Fruit fly (Drosophila melanogaster) whole organism, wandering third instar larva: ENCODE results near the gene ppk.

Experiments used
- Abd-B ChIP-seq: fragments of >200 bp; optimal IDR thresholded peaks from 2 replicates; lab custom pipeline; 2017; ENCODE audit warnings: missing biosample characterization, missing genetic modification characterization
- CG32264 ChIP-seq: fragments of 200-800 bp; sonication (Bioruptor generic); optimal IDR thresholded peaks from 2 replicates; lab custom pipeline; 2016; ENCODE audit warnings: missing biosample characterization, missing genetic modification characterization
- CrebA ChIP-seq: fragments of 200-800 bp; sonication (Bioruptor generic); optimal IDR thresholded peaks from 2 replicates; lab custom pipeline; 2016; ENCODE audit warnings: missing biosample characterization, mild to moderate bottlenecking, missing genetic modification characterization, borderline replicate concordance
- Dif ChIP-seq: fragments of 200-275, 200-300 bp; sonication (Bioruptor generic); optimal IDR thresholded peaks from 2 replicates; lab custom pipeline; 2018; ENCODE audit warnings: missing biosample characterization, missing genetic modification characterization; ENCODE audit not compliant: partially characterized antibody
- GATAd ChIP-seq: sonication (Bioruptor generic); optimal IDR thresholded peaks from 2 replicates; lab custom pipeline; 2016; ENCODE audit warnings: missing biosample characterization, missing genetic modification characterization
- HLH106 ChIP-seq: fragments of 200-800 bp; optimal IDR thresholded peaks from 3 replicates; lab custom pipeline; 2019; ENCODE audit warnings: missing biosample characterization, mild to moderate bottlenecking, missing genetic modification characterization, moderate library complexity
- Hnf4 ChIP-seq: fragments of 200-800 bp; sonication (Bioruptor generic); optimal IDR thresholded peaks from 2 replicates; lab custom pipeline; 2016; ENCODE audit warnings: missing biosample characterization, mild to moderate bottlenecking, missing genetic modification characterization
- Hr78 ChIP-seq: fragments of >200 bp; optimal IDR thresholded peaks from 2 replicates; lab custom pipeline; 2017; ENCODE audit warnings: missing biosample characterization, missing genetic modification characterization
- Hr83 ChIP-seq: fragments of 200-300 bp; sonication (Bioruptor generic); optimal IDR thresholded peaks from 2 replicates; lab custom pipeline; 2016; ENCODE audit warnings: missing biosample characterization, mild to moderate bottlenecking, missing genetic modification characterization, moderate library complexity; ENCODE audit not compliant: poor library complexity, severe bottlenecking
- Jra ChIP-seq: sonication (Bioruptor generic); optimal IDR thresholded peaks from 2 replicates; lab custom pipeline; 2016; ENCODE audit warnings: missing biosample characterization, missing genetic modification characterization
- Mio ChIP-seq: sonication (Bioruptor generic); optimal IDR thresholded peaks from 2 replicates; lab custom pipeline; 2016; ENCODE audit warnings: missing biosample characterization, missing genetic modification characterization
- Myc ChIP-seq: fragments of >200 bp; optimal IDR thresholded peaks from 2 replicates; lab custom pipeline; 2017
- N ChIP-seq: fragments of >200 bp; optimal IDR thresholded peaks from 2 replicates; lab custom pipeline; 2018; ENCODE audit warnings: missing biosample characterization, missing external identifiers, missing genetic modification characterization
- OdsH ChIP-seq: fragments of 200-800 bp; sonication (Bioruptor generic); optimal IDR thresholded peaks from 2 replicates; lab custom pipeline; 2016; ENCODE audit warnings: missing biosample characterization, mild to moderate bottlenecking, missing genetic modification characterization
- Rel ChIP-seq, 2 experiments: fragments of 200-800 bp; sonication (Bioruptor generic) in 1 of 2; optimal IDR thresholded peaks; 2 replicates in 1 of 2; 3 replicates in 1 of 2; lab custom pipeline; 2016 to 2019; ENCODE audit warnings: mild to moderate bottlenecking in 2 of 2, missing biosample characterization in 2 of 2, missing genetic modification characterization in 2 of 2, moderate library complexity in 1 of 2
- Sp1 ChIP-seq: fragments of 200-800 bp; sonication (Bioruptor generic); optimal IDR thresholded peaks from 3 replicates; lab custom pipeline; 2019; ENCODE audit warnings: missing biosample characterization, mild to moderate bottlenecking, missing genetic modification characterization, moderate library complexity
- Vsx2 ChIP-seq: fragments of 200-300, 225-300 bp; sonication (Bioruptor generic); optimal IDR thresholded peaks from 2 replicates; lab custom pipeline; 2018; ENCODE audit warnings: missing biosample characterization, missing genetic modification characterization; ENCODE audit not compliant: partially characterized antibody
- br ChIP-seq: fragments of 200-800 bp; sonication (Bioruptor generic); optimal IDR thresholded peaks from 2 replicates; lab custom pipeline; 2016; ENCODE audit warnings: missing biosample characterization, missing genetic modification characterization
- brk ChIP-seq: fragments of 200-800 bp; sonication (Bioruptor generic); optimal IDR thresholded peaks from 2 replicates; lab custom pipeline; 2016; ENCODE audit warnings: missing biosample characterization, mild to moderate bottlenecking, missing genetic modification characterization
- dl ChIP-seq, 2 experiments: fragments of 175-275, 200-275 bp in 1 of 2; fragments of 200-275 bp in 1 of 2; sonication (Bioruptor generic); optimal IDR thresholded peaks; lab custom pipeline; 2018; ENCODE audit warnings: mild to moderate bottlenecking in 2 of 2, missing biosample characterization in 2 of 2, missing genetic modification characterization in 2 of 2, moderate library complexity in 2 of 2; ENCODE audit not compliant: partially characterized antibody in 2 of 2, insufficient read depth in 1 of 2
- dmrt93B ChIP-seq: fragments of 200-800 bp; sonication (Bioruptor generic); optimal IDR thresholded peaks from 2 replicates; lab custom pipeline; 2018; ENCODE audit warnings: missing biosample characterization, mild to moderate bottlenecking, missing genetic modification characterization
- dsf ChIP-seq: sonication (Bioruptor generic); optimal IDR thresholded peaks from 2 replicates; lab custom pipeline; 2016; ENCODE audit warnings: missing biosample characterization, missing genetic modification characterization, borderline replicate concordance
- ey ChIP-seq: fragments of 200-800 bp; sonication (Bioruptor generic); optimal IDR thresholded peaks from 2 replicates; lab custom pipeline; 2016; ENCODE audit warnings: missing biosample characterization, missing genetic modification characterization
- fru ChIP-seq: fragments of 200-800 bp; sonication (Bioruptor generic); optimal IDR thresholded peaks from 3 replicates; lab custom pipeline; 2016; ENCODE audit warnings: missing biosample characterization, mild to moderate bottlenecking, missing genetic modification characterization
- h ChIP-seq: fragments of 200-800 bp; sonication (Bioruptor generic); optimal IDR thresholded peaks from 3 replicates; lab custom pipeline; 2016; ENCODE audit warnings: missing biosample characterization, mild to moderate bottlenecking, missing genetic modification characterization
- jim ChIP-seq: fragments of 175-275, 200-325 bp; sonication (Bioruptor generic); optimal IDR thresholded peaks from 2 replicates; lab custom pipeline; 2016; ENCODE audit warnings: missing biosample characterization, mild to moderate bottlenecking, missing genetic modification characterization
- lola ChIP-seq: fragments of >200 bp; optimal IDR thresholded peaks from 2 replicates; lab custom pipeline; 2017; ENCODE audit warnings: missing biosample characterization, missing genetic modification characterization
- pan ChIP-seq: fragments of >200 bp; optimal IDR thresholded peaks from 2 replicates; lab custom pipeline; 2017
- psq ChIP-seq: fragments of 200-800 bp; sonication (Bioruptor generic); optimal IDR thresholded peaks from 3 replicates; lab custom pipeline; 2017; ENCODE audit warnings: missing biosample characterization, mild to moderate bottlenecking, missing genetic modification characterization, moderate library complexity
- rgr ChIP-seq: fragments of 200-800 bp; sonication (Bioruptor generic); optimal IDR thresholded peaks from 3 replicates; lab custom pipeline; 2016; ENCODE audit warnings: missing biosample characterization, mild to moderate bottlenecking, missing genetic modification characterization
- sage ChIP-seq: fragments of 200-800 bp; sonication (Bioruptor generic); optimal IDR thresholded peaks from 2 replicates; lab custom pipeline; 2016; ENCODE audit warnings: missing biosample characterization, mild to moderate bottlenecking, missing genetic modification characterization
- sv ChIP-seq: fragments of 200-800 bp; sonication (Bioruptor generic); optimal IDR thresholded peaks from 3 replicates; lab custom pipeline; 2016; ENCODE audit warnings: missing biosample characterization, missing genetic modification characterization
- tai ChIP-seq: sonication (Bioruptor generic); optimal IDR thresholded peaks from 2 replicates; lab custom pipeline; 2016; ENCODE audit warnings: missing biosample characterization, missing genetic modification characterization
- usp ChIP-seq: fragments of >200 bp; optimal IDR thresholded peaks from 2 replicates; lab custom pipeline; 2017; ENCODE audit warnings: missing biosample characterization, missing genetic modification characterization
- woc ChIP-seq: sonication (Bioruptor generic); optimal IDR thresholded peaks from 2 replicates; lab custom pipeline; 2016; ENCODE audit warnings: missing biosample characterization, mild to moderate bottlenecking, missing genetic modification characterization

The ppk gene

DNA sequence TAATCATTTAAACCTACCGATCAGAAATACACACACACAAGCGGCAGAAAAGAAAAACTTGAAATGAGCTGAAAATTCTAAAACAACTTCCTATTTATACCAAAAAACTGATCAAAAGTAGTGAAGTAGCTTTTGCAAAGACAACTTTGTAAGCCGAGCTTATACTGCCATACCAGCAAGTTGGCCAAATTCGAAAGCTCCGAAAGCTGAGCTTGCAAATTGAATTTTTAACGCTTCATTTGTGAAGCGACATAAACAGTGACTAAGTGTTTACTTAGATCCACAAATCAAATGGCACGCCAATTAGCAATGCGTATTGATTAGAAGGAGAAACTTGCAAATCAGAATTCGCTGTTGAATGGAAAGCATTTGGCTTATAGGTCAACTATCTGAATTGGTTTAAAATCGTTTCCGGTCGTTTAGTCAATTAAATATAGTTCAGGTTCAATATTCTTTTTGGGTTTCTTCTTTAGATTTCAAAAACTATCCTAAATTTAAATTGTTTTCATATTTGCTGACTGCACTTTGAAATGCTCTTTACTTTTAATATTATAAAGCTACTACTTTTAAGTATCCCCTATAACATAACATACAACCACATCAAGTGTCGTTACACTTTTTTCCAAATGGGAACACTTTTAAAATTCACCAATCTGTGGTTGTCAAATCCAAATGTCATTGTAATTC, 29.4 kb downstream of the ppk start, which contains the start of gene CG43052:
Gene CG43052 (plus strand): TSS at position 637 of the 687 bp plus-strand sequence.
- TF ChIP-seq rgr (GFP tag; lab: Kevin White, UChicago) (no peak), GATAd (no peak), Dif (no peak), Hr78 (no peak), CG32264 (GFP tag; lab: Kevin White, UChicago) (no peak), OdsH (GFP tag; lab: Kevin White, UChicago) (no peak), brk (no peak), Jra (no peak), dl (GFP tag; optimal IDR thresholded peaks at IDR 0.05; lab: Kevin White, UChicago; ENCODE audit: insufficient read depth in 1 of 2, partially characterized antibody in 2 of 2) (no peak), tai (GFP tag; lab: Kevin White, UChicago) (no peak), sage (GFP tag; lab: Kevin White, UChicago) (no peak), dmrt93B (GFP tag; lab: Kevin White, UChicago) (no peak), woc (GFP tag; lab: Kevin White, UChicago) (no peak), br (GFP tag; lab: Kevin White, UChicago) (no peak), Mio (GFP tag; lab: Kevin White, UChicago) (no peak), Hr83 (no peak), Hnf4 (GFP tag; lab: Kevin White, UChicago) (no peak), Vsx2 (GFP tag; lab: Kevin White, UChicago) (no peak), Sp1 (GFP tag; lab: Kevin White, UChicago) (no peak), CrebA (no peak)

DNA sequence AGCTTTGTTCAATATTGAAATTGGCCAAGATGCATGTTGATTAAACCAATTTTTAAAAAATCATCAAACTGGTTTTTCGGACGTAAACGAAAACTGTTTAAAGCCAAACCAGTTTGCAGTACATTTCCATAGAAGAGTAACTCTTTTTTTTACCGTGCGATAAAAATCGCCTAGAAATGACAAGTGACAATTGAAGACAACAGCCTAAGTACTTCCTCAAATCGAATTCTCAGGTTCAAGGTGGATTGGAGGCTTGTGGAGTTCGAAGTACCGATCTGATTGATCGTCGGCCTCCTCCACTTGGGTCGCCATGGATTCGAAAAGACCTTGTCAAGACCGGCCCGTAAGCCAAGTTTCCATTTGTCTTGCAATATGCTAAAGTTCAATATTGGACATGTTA, 30.4 kb downstream of the ppk start:
- TF ChIP-seq Myc (lab: Kevin White, UChicago) (no peak), sv (GFP tag; lab: Kevin White, UChicago) (no peak), Abd-B (GFP tag; lab: Kevin White, UChicago) (no peak), Hr83 (no peak), br (GFP tag; lab: Kevin White, UChicago) (no peak), CG32264 (GFP tag; lab: Kevin White, UChicago) (no peak), lola (GFP tag; lab: Kevin White, UChicago) (no peak), tai (GFP tag; lab: Kevin White, UChicago) (no peak), usp (no peak), dl (GFP tag; optimal IDR thresholded peaks at IDR 0.05; lab: Kevin White, UChicago; ENCODE audit: insufficient read depth in 1 of 2, partially characterized antibody in 2 of 2) (no peak), Jra (no peak), ey (GFP tag; lab: Kevin White, UChicago) (no peak), rgr (GFP tag; lab: Kevin White, UChicago) (no peak), dsf (GFP tag; lab: Kevin White, UChicago) (no peak), fru (no peak), dmrt93B (GFP tag; lab: Kevin White, UChicago) (no peak), jim (no peak), Sp1 (GFP tag; lab: Kevin White, UChicago) (no peak), h (no peak), Rel (GFP tag; optimal IDR thresholded peaks at IDR 0.05; lab: Kevin White, UChicago) (no peak), Rel (tag; optimal IDR thresholded peaks at IDR 0.05; lab: Kevin White, UChicago) (no peak)

DNA sequence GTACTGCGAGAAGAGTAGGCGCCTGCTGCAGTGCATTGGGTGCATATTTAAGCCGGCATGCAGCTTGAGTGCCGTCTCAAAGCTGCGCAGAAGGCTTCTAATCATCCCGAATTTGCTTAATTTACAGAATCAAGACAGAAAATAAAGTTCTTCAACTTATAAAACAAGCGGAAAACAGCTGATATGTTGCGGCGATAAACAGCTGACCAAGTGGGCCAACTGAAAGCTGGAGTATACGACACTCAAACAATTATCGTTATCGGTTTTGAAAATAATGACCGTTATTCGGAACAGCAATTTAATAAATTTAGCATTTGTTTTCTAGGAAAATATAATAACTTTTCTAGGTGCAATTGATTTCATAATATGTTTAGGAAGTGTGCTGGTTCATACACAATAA, 32.4 kb downstream of the ppk start, which contains the start of gene mTTF:
Gene mTTF (minus strand): TSS at position 189 of the 400 bp plus-strand sequence.
- TF ChIP-seq Dif (peak; percentile 88), Vsx2 (GFP tag; lab: Kevin White, UChicago) (peak; percentile 74), OdsH (GFP tag; lab: Kevin White, UChicago) (no peak), dl (GFP tag; optimal IDR thresholded peaks at IDR 0.05; lab: Kevin White, UChicago; ENCODE audit: insufficient read depth in 1 of 2, partially characterized antibody in 2 of 2) (peak in 1 of 2 experiments; percentile 4)

dm6 chr2L:14346588-14346987, 34.4 kb downstream of the ppk start, which contains the start of gene Send2:
TSS of gene Send2 (minus strand) at chr2L:14346688.
- TF ChIP-seq sage (GFP tag; lab: Kevin White, UChicago) (no peak), CG32264 (GFP tag; lab: Kevin White, UChicago) (no peak), Mio (GFP tag; lab: Kevin White, UChicago) (no peak), woc (GFP tag; lab: Kevin White, UChicago) (no peak), psq (no peak), h (no peak), Jra (no peak), pan (no peak), br (GFP tag; lab: Kevin White, UChicago) (no peak), Sp1 (GFP tag; lab: Kevin White, UChicago) (no peak), Myc (lab: Kevin White, UChicago) (no peak), GATAd (no peak), lola (GFP tag; lab: Kevin White, UChicago) (no peak), Rel (GFP tag; optimal IDR thresholded peaks at IDR 0.05; lab: Kevin White, UChicago) (no peak), Rel (tag; optimal IDR thresholded peaks at IDR 0.05; lab: Kevin White, UChicago) (no peak), HLH106 (tag; lab: Kevin White, UChicago) (no peak), ey (GFP tag; lab: Kevin White, UChicago) (no peak), N (GFP tag; lab: Kevin White, UChicago) (no peak), dsf (GFP tag; lab: Kevin White, UChicago) (no peak), CrebA (no peak)
- TF ChIP-seq, all 38 proteins: peak for 0
